Fruit fly (Drosophila melanogaster) whole organism, embryonic: ENCODE data around the gene CG17187.
A peak's percentile ranks its signal among the peaks of the same experiment; 100 is the strongest.

Experiments
- ATbp ChIP-seq: fragments of 200-800 bp; sonication (Bioruptor generic); optimal IDR thresholded peaks from 2 replicates; lab custom pipeline; 2017; ENCODE audit warnings: missing biosample characterization, mild to moderate bottlenecking, missing genetic modification characterization, missing genetic modification reagents
- B-H1 ChIP-seq: fragments of 200-800 bp; sonication (Bioruptor generic); IDR thresholded peaks from 3 replicates; pipeline ENCODE4 v1.3.6; 2022; ENCODE audit warnings: missing biosample characterization, missing genetic modification characterization
- B-H2 ChIP-seq: fragments of 200-800 bp; sonication (Bioruptor generic); optimal IDR thresholded peaks from 2 replicates; lab custom pipeline; 2018; ENCODE audit warnings: missing biosample characterization, mild to moderate bottlenecking, missing genetic modification characterization
- Bdp1 ChIP-seq: fragments of 200-800 bp; sonication (Bioruptor generic); optimal IDR thresholded peaks from 3 replicates; lab custom pipeline; 2016; ENCODE audit warnings: missing biosample characterization, missing genetic modification characterization
- CG10543 ChIP-seq: fragments of 200-800 bp; sonication (Bioruptor generic); optimal IDR thresholded peaks from 3 replicates; lab custom pipeline; 2017; ENCODE audit warnings: missing biosample characterization, mild to moderate bottlenecking, missing genetic modification characterization, moderate library complexity
- CG10565 ChIP-seq: fragments of 200-800 bp; sonication (Bioruptor generic); optimal IDR thresholded peaks from 3 replicates; lab custom pipeline; 2016; ENCODE audit warnings: missing biosample characterization, mild to moderate bottlenecking, missing genetic modification characterization
- CG11560 ChIP-seq: fragments of 200-800 bp; sonication (Bioruptor generic); IDR thresholded peaks from 3 replicates; pipeline ENCODE4 v1.3.6; 2022; ENCODE audit warnings: missing biosample characterization, missing genetic modification characterization
- CG12104 ChIP-seq: fragments of 200-800 bp; sonication (Bioruptor generic); optimal IDR thresholded peaks from 3 replicates; lab custom pipeline; 2016; ENCODE audit warnings: missing biosample characterization, missing genetic modification characterization
- CG13424 ChIP-seq: fragments of 200-800 bp; sonication (Bioruptor generic); optimal IDR thresholded peaks from 2 replicates; lab custom pipeline; 2019; ENCODE audit warnings: missing biosample characterization, mild to moderate bottlenecking, missing genetic modification characterization, moderate library complexity
- CG15696 ChIP-seq: fragments of 200-800 bp; sonication (Bioruptor generic); optimal IDR thresholded peaks from 2 replicates; lab custom pipeline; 2019; ENCODE audit warnings: missing biosample characterization, mild to moderate bottlenecking, missing genetic modification characterization, moderate library complexity
- CG17385 ChIP-seq: fragments of 200-800 bp; sonication (Bioruptor generic); optimal IDR thresholded peaks from 3 replicates; lab custom pipeline; 2018; ENCODE audit warnings: missing biosample characterization, mild to moderate bottlenecking, missing genetic modification characterization
- CG17568 ChIP-seq: fragments of 200-800 bp; sonication (Bioruptor generic); optimal IDR thresholded peaks from 2 replicates; lab custom pipeline; 2018; ENCODE audit warnings: missing biosample characterization, mild to moderate bottlenecking, missing genetic modification characterization, moderate library complexity
- CG17829 ChIP-seq: fragments of 200-800 bp; optimal IDR thresholded peaks from 2 replicates; lab custom pipeline; 2019; ENCODE audit warnings: missing biosample characterization, mild to moderate bottlenecking, missing genetic modification characterization, moderate library complexity
- CG30403 ChIP-seq: fragments of 200-800 bp; sonication (Bioruptor generic); optimal IDR thresholded peaks from 3 replicates; lab custom pipeline; 2016; ENCODE audit warnings: missing biosample characterization, missing genetic modification characterization
- CG3163 ChIP-seq: fragments of 200-800 bp; sonication (Bioruptor generic); optimal IDR thresholded peaks from 3 replicates; lab custom pipeline; 2016; ENCODE audit warnings: missing biosample characterization, missing genetic modification characterization
- CG3407 ChIP-seq: fragments of 200-800 bp; sonication (Bioruptor generic); optimal IDR thresholded peaks from 2 replicates; lab custom pipeline; 2018; ENCODE audit warnings: missing biosample characterization, mild to moderate bottlenecking, missing genetic modification characterization
- CG6689 ChIP-seq: fragments of 200-800 bp; sonication (Bioruptor generic); IDR thresholded peaks from 2 replicates; pipeline ENCODE4 v1.3.6; 2022; ENCODE audit warnings: missing biosample characterization, missing genetic modification characterization
- CG6854 ChIP-seq: fragments of 200-800 bp; sonication (Bioruptor generic); optimal IDR thresholded peaks from 3 replicates; lab custom pipeline; 2017; ENCODE audit warnings: missing biosample characterization, mild to moderate bottlenecking, missing genetic modification characterization
- CG7556 ChIP-seq: fragments of 200-800 bp; sonication (Bioruptor generic); optimal IDR thresholded peaks from 2 replicates; lab custom pipeline; 2017; ENCODE audit warnings: missing biosample characterization, mild to moderate bottlenecking, missing genetic modification characterization
- CG7928 ChIP-seq: fragments of 200-800 bp; sonication (Bioruptor generic); optimal IDR thresholded peaks from 2 replicates; lab custom pipeline; 2017; ENCODE audit warnings: missing biosample characterization, mild to moderate bottlenecking, missing genetic modification characterization
- CG8478 ChIP-seq: fragments of >200 bp; optimal IDR thresholded peaks from 2 replicates; lab custom pipeline; 2018
- CG9437 ChIP-seq: fragments of 200-800 bp; sonication (Bioruptor generic); optimal IDR thresholded peaks from 2 replicates; lab custom pipeline; 2018; ENCODE audit warnings: missing biosample characterization, mild to moderate bottlenecking, missing genetic modification characterization
- CkIIα-i1 ChIP-seq: fragments of 200-800 bp; sonication (Bioruptor generic); IDR thresholded peaks from 2 replicates; pipeline ENCODE4 v1.3.6; 2022; ENCODE audit warnings: missing biosample characterization, missing genetic modification characterization
- CrebB ChIP-seq: fragments of 200-800 bp; sonication (Bioruptor generic); optimal IDR thresholded peaks from 3 replicates; lab custom pipeline; 2018; ENCODE audit warnings: missing biosample characterization, mild to moderate bottlenecking, missing genetic modification characterization
- GATAe ChIP-seq: fragments of 200-800 bp; sonication (Bioruptor generic); conservative IDR thresholded peaks from 2 replicates; pipeline ENCODE4 v1.3.6; 2022; ENCODE audit warnings: missing biosample characterization, missing genetic modification characterization
- HLH4C ChIP-seq: fragments of 200-800 bp; sonication (Bioruptor generic); IDR thresholded peaks from 3 replicates; pipeline ENCODE4 v1.3.6; 2022; ENCODE audit warnings: missing biosample characterization, missing genetic modification characterization; ENCODE audit not compliant: partially characterized antibody
- NFAT ChIP-seq: fragments of 200-800 bp; sonication (Bioruptor generic); IDR thresholded peaks from 2 replicates; pipeline ENCODE4 v1.3.6; 2022; ENCODE audit warnings: missing biosample characterization, missing genetic modification characterization
- Neu2 ChIP-seq: fragments of 200-800 bp; sonication (Bioruptor generic); optimal IDR thresholded peaks from 3 replicates; lab custom pipeline; 2016; ENCODE audit warnings: missing biosample characterization, missing genetic modification characterization, borderline replicate concordance
- Ravus ChIP-seq: fragments of 200-800 bp; sonication (Bioruptor generic); IDR thresholded peaks from 2 replicates; pipeline ENCODE4 v1.3.6; 2022; ENCODE audit warnings: missing biosample characterization, missing genetic modification characterization
- Usf ChIP-seq: fragments of 200-800 bp; sonication (Bioruptor generic); optimal IDR thresholded peaks from 2 replicates; lab custom pipeline; 2017; ENCODE audit warnings: missing genotype, missing biosample characterization, missing genetic modification characterization
- ato ChIP-seq: fragments of 200-800 bp; sonication (Bioruptor generic); IDR thresholded peaks from 2 replicates; pipeline ENCODE4 v1.3.6; 2022; ENCODE audit warnings: missing biosample characterization, missing genetic modification characterization; ENCODE audit not compliant: partially characterized antibody
- bbx ChIP-seq: fragments of 200-800 bp; sonication (Bioruptor generic); IDR thresholded peaks from 2 replicates; pipeline ENCODE4 v1.3.6; 2022; ENCODE audit warnings: missing biosample characterization, missing genetic modification characterization; ENCODE audit not compliant: partially characterized antibody
- bigmax ChIP-seq: fragments of 200-800 bp; sonication (Bioruptor generic); optimal IDR thresholded peaks from 2 replicates; lab custom pipeline; 2018; ENCODE audit warnings: missing biosample characterization, mild to moderate bottlenecking, missing genetic modification characterization
- cas ChIP-seq: fragments of 200-800 bp; sonication (Bioruptor generic); IDR thresholded peaks from 2 replicates; pipeline ENCODE4 v1.3.6; 2022; ENCODE audit warnings: missing biosample characterization, missing genetic modification characterization
- crol ChIP-seq: fragments of 200-800 bp; sonication (Bioruptor generic); IDR thresholded peaks from 2 replicates; pipeline ENCODE4 v1.3.6; 2022; ENCODE audit warnings: missing biosample characterization, missing genetic modification characterization
- dan ChIP-seq: fragments of 200-800 bp; sonication (Bioruptor generic); IDR thresholded peaks from 2 replicates; pipeline ENCODE4 v1.3.6; 2022; ENCODE audit warnings: missing biosample characterization, missing genetic modification characterization
- ewg ChIP-seq: fragments of 200-800 bp; sonication (Bioruptor generic); optimal IDR thresholded peaks from 3 replicates; lab custom pipeline; 2017; ENCODE audit warnings: mild to moderate bottlenecking, missing biosample characterization, missing genetic modification reagents, missing genetic modification characterization
- fru ChIP-seq: fragments of >200 bp; optimal IDR thresholded peaks from 2 replicates; lab custom pipeline; 2017
- gsb-n ChIP-seq: fragments of 200-800 bp; sonication (Bioruptor generic); optimal IDR thresholded peaks from 3 replicates; lab custom pipeline; 2018; ENCODE audit warnings: missing biosample characterization, mild to moderate bottlenecking, missing genetic modification characterization
- gt ChIP-seq: fragments of 200-800 bp; sonication (Bioruptor generic); IDR thresholded peaks from 2 replicates; pipeline ENCODE4 v1.3.6; 2022; ENCODE audit warnings: missing biosample characterization, missing genetic modification characterization
- ham ChIP-seq: fragments of 200-800 bp; sonication (Bioruptor generic); IDR thresholded peaks from 2 replicates; pipeline ENCODE4 v1.3.6; 2022; ENCODE audit warnings: missing biosample characterization, missing genetic modification characterization
- nmo ChIP-seq: fragments of 200-800 bp; sonication (Bioruptor generic); optimal IDR thresholded peaks from 2 replicates; lab custom pipeline; 2018; ENCODE audit warnings: missing biosample characterization, mild to moderate bottlenecking, missing genetic modification characterization, moderate library complexity
- nom ChIP-seq: fragments of 200-800 bp; sonication (Bioruptor generic); optimal IDR thresholded peaks from 2 replicates; lab custom pipeline; 2017; ENCODE audit warnings: missing biosample characterization, missing genetic modification characterization, mild to moderate bottlenecking, moderate library complexity, missing genetic modification reagents
- oc ChIP-seq: fragments of 200-800 bp; sonication (Bioruptor generic); optimal IDR thresholded peaks from 2 replicates; lab custom pipeline; 2018; ENCODE audit warnings: missing biosample characterization, mild to moderate bottlenecking, missing genetic modification characterization, moderate library complexity
- phol ChIP-seq: fragments of 200-800 bp; sonication (Bioruptor generic); optimal IDR thresholded peaks from 3 replicates; lab custom pipeline; 2018; ENCODE audit warnings: missing biosample characterization, mild to moderate bottlenecking, missing genetic modification characterization, moderate library complexity
- pita ChIP-seq: fragments of 200-800 bp; sonication (Bioruptor generic); optimal IDR thresholded peaks from 2 replicates; lab custom pipeline; 2017; ENCODE audit warnings: missing biosample characterization, mild to moderate bottlenecking, missing genetic modification characterization
- run ChIP-seq: fragments of 200-800 bp; sonication (Bioruptor generic); optimal IDR thresholded peaks from 3 replicates; lab custom pipeline; 2018; ENCODE audit warnings: missing biosample characterization, mild to moderate bottlenecking, missing genetic modification characterization
- sim ChIP-seq: fragments of 200-800 bp; sonication (Bioruptor generic); IDR thresholded peaks from 2 replicates; pipeline ENCODE4 v1.3.6; 2022; ENCODE audit warnings: missing biosample characterization, missing genetic modification characterization
- sug ChIP-seq: fragments of 200-800 bp; optimal IDR thresholded peaks from 2 replicates; lab custom pipeline; 2019; ENCODE audit warnings: missing biosample characterization, mild to moderate bottlenecking, missing genetic modification characterization, moderate library complexity

The CG17187 gene

DNA sequence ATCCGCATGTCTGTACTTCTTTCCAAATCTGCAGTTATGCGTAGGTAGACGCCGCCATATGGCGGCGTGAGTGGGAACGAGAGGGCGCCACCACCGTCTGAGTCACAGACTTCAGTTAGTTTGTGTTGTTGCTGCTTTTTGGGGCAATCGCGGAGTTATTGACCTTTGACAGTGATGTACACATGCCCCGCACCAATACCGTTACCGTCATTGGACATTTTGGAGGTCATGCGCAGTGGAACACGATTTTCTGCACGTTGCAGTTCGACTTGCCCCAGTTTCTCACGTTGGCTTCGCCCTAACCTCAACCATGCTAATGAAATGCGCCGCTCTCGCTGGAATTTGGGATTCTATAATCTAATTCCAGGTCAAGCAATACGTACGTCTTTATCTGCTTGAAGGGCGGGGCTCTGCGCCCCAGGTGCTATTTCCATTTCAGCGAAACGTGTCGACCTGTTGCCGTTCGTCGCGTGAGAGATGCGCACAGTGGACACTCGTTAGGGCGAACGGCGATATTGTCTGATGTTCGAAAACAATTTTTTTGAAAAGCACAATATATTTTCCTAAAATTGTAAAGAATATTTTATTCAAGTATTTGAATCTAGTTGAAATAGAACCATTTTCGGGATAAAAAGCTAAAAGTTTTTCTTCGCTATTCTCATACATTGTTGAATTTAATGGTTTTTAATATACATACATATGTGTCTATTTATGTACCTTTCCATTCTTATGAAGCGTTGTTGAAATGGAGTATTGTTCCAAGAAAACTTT is 20.2 kb downstream of the CG17187 start (continued):
- TF ChIP-seq CG12104 (GFP tag; lab: Kevin White, UChicago) (no peak), CG11560 (no peak), CG15696 (peak; percentile 18), pita (GFP tag; lab: Kevin White, UChicago) (no peak), bigmax (GFP tag; lab: Kevin White, UChicago) (peak; percentile 99), CkIIα-i1 (GFP tag; lab: Robert Waterston, UW) (no peak), CG10565 (no peak), oc (no peak), CG13424 (tag; lab: Kevin White, UChicago) (peak; percentile 63), crol (GFP tag; lab: Robert Waterston, UW) (peak; percentile 56; the same call in 1 of the 2 replicates), NFAT (GFP tag; lab: Robert Waterston, UW) (peak; percentile 87), CG7928 (GFP tag; lab: Kevin White, UChicago) (no peak), ham (GFP tag; lab: Robert Waterston, UW) (no peak), CG8478 (no peak), CG3407 (GFP tag; lab: Kevin White, UChicago) (peak; percentile 41), gt (GFP tag; lab: Robert Waterston, UW) (peak; percentile 33; the same call in 1 of the 2 replicates), CG3163 (GFP tag; lab: Kevin White, UChicago) (peak; percentile 34), gsb-n (tag; lab: Kevin White, UChicago) (peak; percentile 45), run (tag; lab: Kevin White, UChicago) (no peak), CG6854 (GFP tag; lab: Kevin White, UChicago) (peak; percentile 9), CrebB (no peak), Neu2 (GFP tag; lab: Kevin White, UChicago) (no peak), B-H1 (GFP tag; lab: Robert Waterston, UW) (peak; percentile 65; the same call in 2 of the 3 replicates), dan (GFP tag; lab: Robert Waterston, UW) (no peak), CG17385 (GFP tag; lab: Kevin White, UChicago) (peak; percentile 64), fru (lab: Kevin White, UChicago) (no peak), B-H2 (peak; percentile 56), ATbp (peak; percentile 36), phol (tag; lab: Kevin White, UChicago) (peak; percentile 64), bbx (GFP tag; lab: Robert Waterston, UW) (0 out of 2 replicates have a peak, but pooled peaks have one; percentile 31), Ravus (GFP tag; lab: Robert Waterston, UW) (peak; percentile 33), CG10543 (peak; percentile 84), CG9437 (GFP tag; lab: Kevin White, UChicago) (peak; percentile 37), sim (GFP tag; lab: Robert Waterston, UW) (no peak), GATAe (GFP tag; lab: Robert Waterston, UW) (no peak), Bdp1 (GFP tag; lab: Kevin White, UChicago) (peak; percentile 8), ato (GFP tag; lab: Robert Waterston, UW) (no peak), sug (tag; lab: Kevin White, UChicago) (peak; percentile 88), ewg (peak; percentile 95), CG6689 (GFP tag; lab: Robert Waterston, UW) (peak; percentile 82), cas (GFP tag; lab: Robert Waterston, UW) (peak; percentile 44; the same call in 1 of the 2 replicates), HLH4C (GFP tag; lab: Robert Waterston, UW) (0 out of 3 replicates have a peak, but pooled peaks have one; percentile 24), CG7556 (GFP tag; lab: Kevin White, UChicago) (peak; percentile 65), nom (peak; percentile 1), Usf (GFP tag; lab: Kevin White, UChicago) (peak; percentile 20), nmo (GFP tag; lab: Kevin White, UChicago) (peak; percentile 63), CG17829 (tag; lab: Kevin White, UChicago) (peak; percentile 70), CG30403 (peak; percentile 88), CG17568 (GFP tag; lab: Kevin White, UChicago) (peak; percentile 33)
